Worm (Caenorhabditis elegans) whole organism, L1 larva: ENCODE measurements around the gene fbxa-176.

Source experiments
- C34B4.2 ChIP-seq: sonication (generic microtip); optimal IDR thresholded peaks from 2 replicates; lab custom pipeline; 2017; ENCODE audit warnings: mild to moderate bottlenecking, missing genetic modification characterization, missing compliant biosample characterization
- F16B12.6 ChIP-seq: fragments of 150-350 bp; optimal IDR thresholded peaks from 2 replicates; lab custom pipeline; 2014; ENCODE audit warnings: missing biosample characterization, missing genetic modification characterization
- Y116A8C.19 ChIP-seq: sonication (generic microtip); optimal IDR thresholded peaks from 2 replicates; lab custom pipeline; 2016; ENCODE audit warnings: missing compliant biosample characterization, missing genetic modification characterization, borderline replicate concordance
- blmp-1 ChIP-seq: fragments of 150-350 bp; optimal IDR thresholded peaks from 2 replicates; lab custom pipeline; 2014; ENCODE audit warnings: missing biosample characterization, missing genetic modification characterization
- ceh-63 ChIP-seq: fragments of 200-800 bp; sonication (Bioruptor generic); optimal IDR thresholded peaks from 2 replicates; lab custom pipeline; 2018; ENCODE audit warnings: mild to moderate bottlenecking, missing genetic modification characterization, missing compliant biosample characterization
- ceh-8 ChIP-seq: fragments of 200-800 bp; sonication (Bioruptor generic); optimal IDR thresholded peaks from 2 replicates; lab custom pipeline; 2018; ENCODE audit warnings: mild to moderate bottlenecking, missing genetic modification characterization, moderate library complexity, missing compliant biosample characterization
- ceh-82 ChIP-seq, 3 experiments: fragments of 150-350 bp in 1 of 3; sonication (generic microtip) in 2 of 3; optimal IDR thresholded peaks; 2 replicates each; lab custom pipeline; 2014 to 2017; ENCODE audit warnings: missing biosample characterization in 3 of 3, missing genetic modification characterization in 3 of 3
- ceh-90 ChIP-seq: sonication (generic microtip); optimal IDR thresholded peaks from 2 replicates; lab custom pipeline; 2016; ENCODE audit warnings: missing genetic modification characterization, missing compliant biosample characterization
- dsc-1 ChIP-seq: sonication (generic microtip); optimal IDR thresholded peaks from 2 replicates; lab custom pipeline; 2016; ENCODE audit warnings: mild to moderate bottlenecking, missing genetic modification characterization, missing compliant biosample characterization
- efl-3 ChIP-seq: fragments of 200-800 bp; sonication (Bioruptor generic); optimal IDR thresholded peaks from 2 replicates; lab custom pipeline; 2018; ENCODE audit warnings: mild to moderate bottlenecking, missing genetic modification characterization, missing compliant biosample characterization
- egl-13 ChIP-seq: sonication (generic microtip); optimal IDR thresholded peaks from 2 replicates; lab custom pipeline; 2016; ENCODE audit warnings: missing genotype, missing genetic modification reagents, missing genetic modification characterization, missing compliant biosample characterization
- elt-2 ChIP-seq: sonication (generic microtip); optimal IDR thresholded peaks from 2 replicates; lab custom pipeline; 2016; ENCODE audit warnings: missing genetic modification characterization, mild to moderate bottlenecking, inconsistent platforms, missing compliant biosample characterization, missing genetic modification reagents
- elt-3 ChIP-seq, 6 experiments: fragments of 150-350 bp in 1 of 6; sonication (generic microtip); optimal IDR thresholded peaks; 2 replicates each; lab custom pipeline; 2017 to 2018; ENCODE audit warnings: missing biosample characterization in 6 of 6, missing genetic modification characterization in 6 of 6, inconsistent platforms in 1 of 6
- ets-5 ChIP-seq: fragments of 200-800 bp; sonication (Bioruptor generic); IDR thresholded peaks from 2 replicates; pipeline ENCODE4 v1.3.6; 2022; ENCODE audit warnings: missing genetic modification characterization, missing compliant biosample characterization
- fkh-10 ChIP-seq: sonication (generic microtip); optimal IDR thresholded peaks from 2 replicates; lab custom pipeline; 2017; ENCODE audit warnings: missing biosample characterization, missing genetic modification reagents, missing genetic modification characterization
- fkh-4 ChIP-seq: sonication (generic microtip); optimal IDR thresholded peaks from 2 replicates; lab custom pipeline; 2016; ENCODE audit warnings: missing compliant biosample characterization, missing genetic modification characterization, borderline replicate concordance
- fkh-8 ChIP-seq: sonication (generic microtip); optimal IDR thresholded peaks from 2 replicates; lab custom pipeline; 2016; ENCODE audit warnings: mild to moderate bottlenecking, missing genetic modification characterization, missing compliant biosample characterization
- grh-1 ChIP-seq: fragments of 200-800 bp; sonication (Bioruptor generic); IDR thresholded peaks from 2 replicates; pipeline ENCODE4 v1.3.6; 2022; ENCODE audit warnings: missing genetic modification reagents, missing genetic modification characterization, missing compliant biosample characterization
- hlh-17 ChIP-seq: fragments of 200-800 bp; sonication (Bioruptor generic); optimal IDR thresholded peaks from 2 replicates; lab custom pipeline; 2018; ENCODE audit warnings: missing genetic modification characterization, mild to moderate bottlenecking, missing compliant biosample characterization, moderate library complexity, borderline replicate concordance
- hpl-2 ChIP-seq: fragments of 150-350 bp; optimal IDR thresholded peaks from 2 replicates; lab custom pipeline; 2014; ENCODE audit warnings: missing biosample characterization, missing genetic modification reagents, missing genetic modification characterization
- irx-1 ChIP-seq: sonication (generic microtip); optimal IDR thresholded peaks from 2 replicates; lab custom pipeline; 2016; ENCODE audit warnings: missing genetic modification characterization, missing compliant biosample characterization
- lin-13 ChIP-seq: fragments of 150-350 bp; optimal IDR thresholded peaks from 2 replicates; lab custom pipeline; 2014; ENCODE audit warnings: missing biosample characterization, missing genetic modification reagents, missing genetic modification characterization
- lin-15B ChIP-seq: fragments of 150-350 bp; sonication (generic microtip); optimal IDR thresholded peaks from 3 replicates; lab custom pipeline; 2014; ENCODE audit warnings: missing biosample characterization, missing genetic modification characterization
- lin-39 ChIP-seq: fragments of 150-350 bp; optimal IDR thresholded peaks from 2 replicates; lab custom pipeline; 2014; ENCODE audit warnings: missing biosample characterization, missing genetic modification reagents, missing genetic modification characterization
- lsy-2 ChIP-seq, 2 experiments: fragments of 150-350 bp; optimal IDR thresholded peaks; 2 replicates each; lab custom pipeline; 2014; ENCODE audit warnings: missing biosample characterization in 2 of 2, missing genetic modification characterization in 2 of 2
- mef-2 ChIP-seq: fragments of 150-350 bp; optimal IDR thresholded peaks from 2 replicates; lab custom pipeline; 2014; ENCODE audit warnings: missing biosample characterization, missing genetic modification characterization
- mep-1 ChIP-seq: fragments of 150-350 bp; optimal IDR thresholded peaks from 2 replicates; lab custom pipeline; 2014; ENCODE audit warnings: missing biosample characterization, missing genetic modification characterization
- nhr-11 ChIP-seq: fragments of 150-350 bp; optimal IDR thresholded peaks from 2 replicates; lab custom pipeline; 2014; ENCODE audit warnings: missing biosample characterization, missing genetic modification characterization
- nhr-19 ChIP-seq: fragments of 200-800 bp; sonication (Bioruptor generic); conservative IDR thresholded peaks from 2 replicates; pipeline ENCODE4 v1.3.6; 2022; ENCODE audit warnings: missing genetic modification characterization, missing compliant biosample characterization
- nhr-237 ChIP-seq: fragments of 150-350 bp; optimal IDR thresholded peaks from 2 replicates; lab custom pipeline; 2014; ENCODE audit warnings: missing biosample characterization, missing genetic modification characterization
- nhr-76 ChIP-seq: sonication (generic microtip); optimal IDR thresholded peaks from 2 replicates; lab custom pipeline; 2017; ENCODE audit warnings: missing biosample characterization, missing genetic modification characterization
- nhr-85 ChIP-seq: sonication (generic microtip); peaks from one replicate; lab custom pipeline; 2016; ENCODE audit warnings: missing genetic modification characterization, inconsistent platforms, missing compliant biosample characterization
- pag-3 ChIP-seq: sonication (generic microtip); optimal IDR thresholded peaks from 2 replicates; lab custom pipeline; 2017; ENCODE audit warnings: missing genetic modification characterization, mild to moderate bottlenecking, missing compliant biosample characterization, antibody characterized with exemption, borderline replicate concordance; ENCODE audit not compliant: insufficient read depth
- skn-1 ChIP-seq: fragments of 150-350 bp; optimal IDR thresholded peaks from 2 replicates; lab custom pipeline; 2014; ENCODE audit warnings: missing biosample characterization, missing genetic modification characterization
- snu-23 ChIP-seq: sonication (generic microtip); optimal IDR thresholded peaks from 2 replicates; lab custom pipeline; 2016; ENCODE audit warnings: missing genetic modification characterization, missing compliant biosample characterization
- sptf-1 ChIP-seq: fragments of 150-350 bp; optimal IDR thresholded peaks from 2 replicates; lab custom pipeline; 2014; ENCODE audit warnings: missing biosample characterization, missing genetic modification characterization
- swsn-7 ChIP-seq: sonication (generic microtip); optimal IDR thresholded peaks from 2 replicates; lab custom pipeline; 2016; ENCODE audit warnings: missing genetic modification characterization, missing compliant biosample characterization
- unc-130 ChIP-seq: fragments of 150-350 bp; optimal IDR thresholded peaks from 2 replicates; lab custom pipeline; 2017; ENCODE audit warnings: missing biosample characterization, missing genetic modification characterization, inconsistent platforms
- unc-30 ChIP-seq: sonication (generic microtip); optimal IDR thresholded peaks from 2 replicates; lab custom pipeline; 2017; ENCODE audit warnings: missing biosample characterization, missing genetic modification characterization
- unc-62 ChIP-seq: fragments of 150-350 bp; optimal IDR thresholded peaks from 2 replicates; lab custom pipeline; 2014; ENCODE audit warnings: missing biosample characterization, missing genetic modification reagents, missing genetic modification characterization
- unc-98 ChIP-seq: fragments of 200-800 bp; sonication (Bioruptor generic); IDR thresholded peaks from 2 replicates; pipeline ENCODE4 v1.3.6; 2022; ENCODE audit warnings: missing genetic modification characterization, missing compliant biosample characterization
- xbp-1 ChIP-seq: sonication (generic microtip); optimal IDR thresholded peaks from 2 replicates; lab custom pipeline; 2016; ENCODE audit warnings: missing genetic modification characterization, missing compliant biosample characterization
- zag-1 ChIP-seq: fragments of 150-350 bp; optimal IDR thresholded peaks from 2 replicates; lab custom pipeline; 2014; ENCODE audit warnings: missing biosample characterization, missing genetic modification characterization
- zip-4 ChIP-seq: fragments of 200-800 bp; sonication (Bioruptor generic); optimal IDR thresholded peaks from 2 replicates; lab custom pipeline; 2018; ENCODE audit warnings: mild to moderate bottlenecking, missing genetic modification characterization, moderate library complexity, missing compliant biosample characterization
- ztf-4 ChIP-seq: fragments of 150-350 bp; optimal IDR thresholded peaks from 2 replicates; lab custom pipeline; 2014; ENCODE audit warnings: missing biosample characterization, missing genetic modification characterization

The fbxa-176 gene

DNA sequence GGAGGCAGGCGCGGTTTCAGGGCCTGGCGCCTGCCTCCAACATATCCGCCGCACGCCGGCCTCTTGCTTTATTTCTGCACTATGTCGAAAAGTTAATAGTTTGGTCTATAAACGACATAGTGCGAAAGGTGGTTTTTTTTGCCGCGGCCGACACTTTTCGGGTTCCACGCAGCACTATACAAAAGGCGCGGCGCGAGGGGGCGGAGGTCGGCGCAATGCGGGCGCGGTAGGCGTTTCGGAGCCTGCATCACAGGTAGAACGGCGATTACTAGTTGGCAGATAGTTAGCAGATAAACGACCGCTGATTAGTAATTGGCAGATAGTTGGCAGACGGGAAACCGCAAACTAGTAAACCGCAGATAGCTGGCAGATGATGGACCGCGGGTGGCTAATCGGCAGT, 36.7 kb upstream of the fbxa-176 start:
- TF ChIP-seq fkh-10 (GFP tag; lab: Kevin White, UChicago), result no peak
- TF ChIP-seq F16B12.6, result no peak
- no peak for TF ChIP-seq lin-39
- no peak for TF ChIP-seq Y116A8C.19 (tag; lab: Kevin White, UChicago)
- TF ChIP-seq ceh-90 (tag; lab: Kevin White, UChicago), result no peak
- no peak for TF ChIP-seq mep-1 (tag; lab: Kevin White, UChicago)
- TF ChIP-seq unc-130, result no peak
- TF ChIP-seq nhr-237 (tag; lab: Kevin White, UChicago), result no peak
- TF ChIP-seq egl-13 (tag; lab: Kevin White, UChicago), result no peak
- no peak for TF ChIP-seq lsy-2 (tag; optimal IDR thresholded peaks at IDR 0.05; lab: Kevin White, UChicago)
- no peak for TF ChIP-seq snu-23 (GFP tag; lab: Kevin White, UChicago)
- TF ChIP-seq pag-3 (tag; lab: Kevin White, UChicago), result no peak
- TF ChIP-seq nhr-19, result no peak
- no peak for TF ChIP-seq hpl-2 (GFP tag; lab: Kevin White, UChicago)
- TF ChIP-seq blmp-1 (tag; lab: Kevin White, UChicago), result no peak
- no peak for TF ChIP-seq ceh-82 (tag; optimal IDR thresholded peaks at IDR 0.05; lab: Kevin White, UChicago)

DNA sequence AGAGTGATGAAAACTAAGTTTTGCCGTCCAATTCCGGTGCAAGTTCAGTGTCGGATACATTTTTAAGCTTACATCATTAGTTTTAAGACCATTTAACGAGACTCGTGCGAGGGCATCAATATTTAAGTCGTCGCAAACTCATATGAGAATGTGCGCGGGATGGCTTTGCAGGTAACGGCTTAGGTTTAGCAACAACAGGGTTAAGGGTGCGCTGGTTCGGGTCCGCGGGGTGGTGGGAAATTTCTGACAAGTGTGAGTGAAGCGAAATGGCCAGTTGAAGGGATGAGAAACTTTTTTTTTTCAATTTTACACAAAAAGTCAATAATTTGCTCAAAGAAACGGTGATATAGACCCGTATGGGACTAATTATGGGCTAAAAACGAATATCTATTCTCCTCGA, 35.6 kb upstream of the fbxa-176 start:
- TF ChIP-seq ceh-90 (tag; lab: Kevin White, UChicago) (no peak), lin-39 (no peak), unc-62 (no peak), skn-1 (no peak), irx-1 (tag; lab: Kevin White, UChicago) (no peak), lin-13 (no peak), unc-98 (GFP tag; lab: Robert Waterston, UW) (no peak), dsc-1 (tag; lab: Kevin White, UChicago) (no peak), nhr-76 (tag; lab: Kevin White, UChicago) (no peak), ceh-63 (no peak), C34B4.2 (tag; lab: Kevin White, UChicago) (no peak), elt-3 (tag; optimal IDR thresholded peaks at IDR 0.05; lab: Kevin White, UChicago) (no peak), zag-1 (no peak), ets-5 (no peak), nhr-85 (tag; lab: Kevin White, UChicago) (no peak), unc-30 (no peak), ztf-4 (tag; lab: Kevin White, UChicago) (no peak), mef-2 (tag; lab: Kevin White, UChicago) (no peak), ceh-8 (GFP tag; lab: Kevin White, UChicago) (no peak), hlh-17 (no peak)

DNA sequence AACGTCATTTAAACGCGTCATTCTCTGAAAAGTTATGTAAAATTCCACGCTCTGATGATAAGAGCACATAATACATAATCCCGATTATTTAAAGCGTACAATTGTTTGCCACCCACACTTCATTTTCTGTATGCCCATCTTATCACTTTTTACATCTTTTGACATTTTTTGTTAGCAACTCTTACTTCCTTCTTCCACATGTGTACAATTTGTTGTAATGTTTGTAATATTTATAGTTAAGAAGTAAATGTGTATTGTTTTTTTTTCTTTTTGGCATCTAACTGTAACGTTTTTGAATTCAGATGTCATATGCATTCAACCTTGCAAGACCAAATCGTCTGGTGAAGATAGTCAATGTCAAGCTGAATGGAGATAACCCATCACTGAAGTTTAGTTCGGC, 28.7 kb upstream of the fbxa-176 start, which contains the start of gene fbxa-136:
Gene fbxa-136, plus strand, starts transcription at position 301 of the 400 bp plus-strand sequence.
- TF ChIP-seq Y116A8C.19 (tag; lab: Kevin White, UChicago) (no peak), fkh-4 (tag; lab: Kevin White, UChicago) (no peak), skn-1 (no peak), nhr-237 (tag; lab: Kevin White, UChicago) (no peak), blmp-1 (tag; lab: Kevin White, UChicago) (no peak), zag-1 (no peak), lin-39 (no peak), lin-15B (tag; lab: Kevin White, UChicago) (no peak), grh-1 (GFP tag; lab: Robert Waterston, UW) (no peak), ceh-90 (tag; lab: Kevin White, UChicago) (no peak), lsy-2 (tag; optimal IDR thresholded peaks at IDR 0.05; lab: Kevin White, UChicago) (no peak), nhr-11 (no peak), elt-2 (no peak), xbp-1 (no peak), swsn-7 (tag; lab: Kevin White, UChicago) (no peak), fkh-8 (tag; lab: Kevin White, UChicago) (no peak), efl-3 (GFP tag; lab: Kevin White, UChicago) (no peak), zip-4 (GFP tag; lab: Kevin White, UChicago) (no peak), pag-3 (tag; lab: Kevin White, UChicago) (no peak), sptf-1 (tag; lab: Kevin White, UChicago) (no peak)
